Worm (Caenorhabditis elegans) whole organism, young adult: Measurements from ENCODE around the gene srz-102.

ENCODE experiments used
- aptf-3 ChIP-seq: fragments of 200-800 bp; sonication (Bioruptor generic); IDR thresholded peaks from 2 replicates; pipeline ENCODE4 v1.3.6; 2022; ENCODE audit warnings: missing genetic modification characterization, missing compliant biosample characterization
- atf-7 ChIP-seq: sonication (generic microtip); optimal IDR thresholded peaks from 2 replicates; lab custom pipeline; 2017; ENCODE audit warnings: mild to moderate bottlenecking, missing genetic modification characterization, missing compliant biosample characterization
- bed-1 ChIP-seq: fragments of 200-800 bp; sonication (Bioruptor generic); IDR thresholded peaks from 2 replicates; pipeline ENCODE4 v1.3.6; 2022; ENCODE audit warnings: missing genetic modification reagents, missing genetic modification characterization, missing compliant biosample characterization
- ccch-3 ChIP-seq: fragments of 200-800 bp; sonication (Bioruptor generic); optimal IDR thresholded peaks from 2 replicates; lab custom pipeline; 2018; ENCODE audit warnings: mild to moderate bottlenecking, missing genetic modification characterization, missing compliant biosample characterization
- ceh-100 ChIP-seq: fragments of 200-800 bp; sonication (Bioruptor generic); IDR thresholded peaks from 2 replicates; pipeline ENCODE4 v1.3.6; 2022; ENCODE audit warnings: missing genetic modification reagents, missing genetic modification characterization, missing compliant biosample characterization
- ets-4 ChIP-seq: fragments of 200-800 bp; sonication (Bioruptor generic); optimal IDR thresholded peaks from 2 replicates; lab custom pipeline; 2018; ENCODE audit warnings: mild to moderate bottlenecking, missing genetic modification characterization, missing compliant biosample characterization
- lin-40 ChIP-seq: sonication (generic microtip); optimal IDR thresholded peaks from 2 replicates; lab custom pipeline; 2016; ENCODE audit warnings: missing genetic modification characterization, mild to moderate bottlenecking, missing compliant biosample characterization, missing genotype, missing genetic modification reagents
- xnd-1 ChIP-seq: sonication (generic microtip); optimal IDR thresholded peaks from 2 replicates; lab custom pipeline; 2016; ENCODE audit warnings: missing genotype, missing genetic modification reagents, missing genetic modification characterization, missing compliant biosample characterization

DNA sequence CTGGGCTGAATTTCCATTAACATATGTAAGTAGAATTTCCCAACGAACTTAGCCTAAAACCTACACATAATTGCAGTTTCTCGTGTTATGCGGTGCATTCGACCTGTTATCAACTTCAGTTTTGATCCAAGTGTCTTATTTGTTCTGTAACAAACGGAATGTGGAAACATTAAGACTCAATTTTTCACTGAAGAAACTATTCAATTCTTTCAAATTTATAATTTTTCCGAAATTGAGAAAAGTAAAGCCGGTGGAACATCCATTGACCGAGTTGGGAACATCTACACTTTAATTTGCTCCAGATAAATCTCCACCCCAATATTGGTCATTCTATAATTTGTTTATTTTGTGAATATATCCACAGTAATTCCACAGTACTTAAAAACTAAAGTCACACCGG lies 12.9 kb upstream of the srz-102 start:
- TF ChIP-seq xnd-1 (tag; lab: Kevin White, UChicago) = no peak
- no peak for TF ChIP-seq aptf-3
- TF ChIP-seq ets-4 (GFP tag; lab: Kevin White, UChicago) = no peak
- TF ChIP-seq atf-7 (tag; lab: Kevin White, UChicago) = no peak
- no peak for TF ChIP-seq ceh-100 (GFP tag; lab: Robert Waterston, UW)
- TF ChIP-seq ccch-3 (GFP tag; lab: Kevin White, UChicago) = no peak
- TF ChIP-seq lin-40 = no peak
- TF ChIP-seq bed-1 (GFP tag; lab: Robert Waterston, UW) = no peak
